Fruit fly (Drosophila melanogaster) whole organism, wandering third instar larva: ENCODE data around the gene Sec10.

Experiments
- Abd-B ChIP-seq: fragments of >200 bp; optimal IDR thresholded peaks from 2 replicates; lab custom pipeline; 2017; ENCODE audit warnings: missing biosample characterization, missing genetic modification characterization
- CG32264 ChIP-seq: fragments of 200-800 bp; sonication (Bioruptor generic); optimal IDR thresholded peaks from 2 replicates; lab custom pipeline; 2016; ENCODE audit warnings: missing biosample characterization, missing genetic modification characterization
- CG9705 ChIP-seq: fragments of 200-800 bp; sonication (Bioruptor generic); optimal IDR thresholded peaks from 2 replicates; lab custom pipeline; 2018; ENCODE audit warnings: missing biosample characterization, mild to moderate bottlenecking, missing genetic modification characterization
- CrebA ChIP-seq: fragments of 200-800 bp; sonication (Bioruptor generic); optimal IDR thresholded peaks from 2 replicates; lab custom pipeline; 2016; ENCODE audit warnings: missing biosample characterization, mild to moderate bottlenecking, missing genetic modification characterization, borderline replicate concordance
- Dfd ChIP-seq: fragments of >200 bp; optimal IDR thresholded peaks from 2 replicates; lab custom pipeline; 2017; ENCODE audit warnings: missing biosample characterization, missing genetic modification characterization
- Dif ChIP-seq: fragments of 200-275, 200-300 bp; sonication (Bioruptor generic); optimal IDR thresholded peaks from 2 replicates; lab custom pipeline; 2018; ENCODE audit warnings: missing biosample characterization, missing genetic modification characterization; ENCODE audit not compliant: partially characterized antibody
- GATAd ChIP-seq: sonication (Bioruptor generic); optimal IDR thresholded peaks from 2 replicates; lab custom pipeline; 2016; ENCODE audit warnings: missing biosample characterization, missing genetic modification characterization
- HLH106 ChIP-seq: fragments of 200-800 bp; optimal IDR thresholded peaks from 3 replicates; lab custom pipeline; 2019; ENCODE audit warnings: missing biosample characterization, mild to moderate bottlenecking, missing genetic modification characterization, moderate library complexity
- Hnf4 ChIP-seq: fragments of 200-800 bp; sonication (Bioruptor generic); optimal IDR thresholded peaks from 2 replicates; lab custom pipeline; 2016; ENCODE audit warnings: missing biosample characterization, mild to moderate bottlenecking, missing genetic modification characterization
- Hr78 ChIP-seq: fragments of >200 bp; optimal IDR thresholded peaks from 2 replicates; lab custom pipeline; 2017; ENCODE audit warnings: missing biosample characterization, missing genetic modification characterization
- Hr83 ChIP-seq: fragments of 200-300 bp; sonication (Bioruptor generic); optimal IDR thresholded peaks from 2 replicates; lab custom pipeline; 2016; ENCODE audit warnings: missing biosample characterization, mild to moderate bottlenecking, missing genetic modification characterization, moderate library complexity; ENCODE audit not compliant: poor library complexity, severe bottlenecking
- Jra ChIP-seq: sonication (Bioruptor generic); optimal IDR thresholded peaks from 2 replicates; lab custom pipeline; 2016; ENCODE audit warnings: missing biosample characterization, missing genetic modification characterization
- Mio ChIP-seq: sonication (Bioruptor generic); optimal IDR thresholded peaks from 2 replicates; lab custom pipeline; 2016; ENCODE audit warnings: missing biosample characterization, missing genetic modification characterization
- Myc ChIP-seq: fragments of >200 bp; optimal IDR thresholded peaks from 2 replicates; lab custom pipeline; 2017
- N ChIP-seq: fragments of >200 bp; optimal IDR thresholded peaks from 2 replicates; lab custom pipeline; 2018; ENCODE audit warnings: missing biosample characterization, missing external identifiers, missing genetic modification characterization
- OdsH ChIP-seq: fragments of 200-800 bp; sonication (Bioruptor generic); optimal IDR thresholded peaks from 2 replicates; lab custom pipeline; 2016; ENCODE audit warnings: missing biosample characterization, mild to moderate bottlenecking, missing genetic modification characterization
- Rel ChIP-seq, 2 experiments: fragments of 200-800 bp; sonication (Bioruptor generic) in 1 of 2; optimal IDR thresholded peaks; 2 replicates in 1 of 2; 3 replicates in 1 of 2; lab custom pipeline; 2016 to 2019; ENCODE audit warnings: mild to moderate bottlenecking in 2 of 2, missing biosample characterization in 2 of 2, missing genetic modification characterization in 2 of 2, moderate library complexity in 1 of 2
- Sp1 ChIP-seq: fragments of 200-800 bp; sonication (Bioruptor generic); optimal IDR thresholded peaks from 3 replicates; lab custom pipeline; 2019; ENCODE audit warnings: missing biosample characterization, mild to moderate bottlenecking, missing genetic modification characterization, moderate library complexity
- Vsx2 ChIP-seq: fragments of 200-300, 225-300 bp; sonication (Bioruptor generic); optimal IDR thresholded peaks from 2 replicates; lab custom pipeline; 2018; ENCODE audit warnings: missing biosample characterization, missing genetic modification characterization; ENCODE audit not compliant: partially characterized antibody
- br ChIP-seq: fragments of 200-800 bp; sonication (Bioruptor generic); optimal IDR thresholded peaks from 2 replicates; lab custom pipeline; 2016; ENCODE audit warnings: missing biosample characterization, missing genetic modification characterization
- brk ChIP-seq: fragments of 200-800 bp; sonication (Bioruptor generic); optimal IDR thresholded peaks from 2 replicates; lab custom pipeline; 2016; ENCODE audit warnings: missing biosample characterization, mild to moderate bottlenecking, missing genetic modification characterization
- dl ChIP-seq, 2 experiments: fragments of 175-275, 200-275 bp in 1 of 2; fragments of 200-275 bp in 1 of 2; sonication (Bioruptor generic); optimal IDR thresholded peaks; lab custom pipeline; 2018; ENCODE audit warnings: mild to moderate bottlenecking in 2 of 2, missing biosample characterization in 2 of 2, missing genetic modification characterization in 2 of 2, moderate library complexity in 2 of 2; ENCODE audit not compliant: partially characterized antibody in 2 of 2, insufficient read depth in 1 of 2
- dmrt93B ChIP-seq: fragments of 200-800 bp; sonication (Bioruptor generic); optimal IDR thresholded peaks from 2 replicates; lab custom pipeline; 2018; ENCODE audit warnings: missing biosample characterization, mild to moderate bottlenecking, missing genetic modification characterization
- dsf ChIP-seq: sonication (Bioruptor generic); optimal IDR thresholded peaks from 2 replicates; lab custom pipeline; 2016; ENCODE audit warnings: missing biosample characterization, missing genetic modification characterization, borderline replicate concordance
- ey ChIP-seq: fragments of 200-800 bp; sonication (Bioruptor generic); optimal IDR thresholded peaks from 2 replicates; lab custom pipeline; 2016; ENCODE audit warnings: missing biosample characterization, missing genetic modification characterization
- foxo ChIP-seq, 2 experiments: fragments of 200-800 bp; sonication (Bioruptor generic); optimal IDR thresholded peaks; 2 replicates in 1 of 2; 3 replicates in 1 of 2; lab custom pipeline; 2016 to 2017; ENCODE audit warnings: missing biosample characterization in 2 of 2, missing genetic modification characterization in 2 of 2
- fru ChIP-seq: fragments of 200-800 bp; sonication (Bioruptor generic); optimal IDR thresholded peaks from 3 replicates; lab custom pipeline; 2016; ENCODE audit warnings: missing biosample characterization, mild to moderate bottlenecking, missing genetic modification characterization
- h ChIP-seq: fragments of 200-800 bp; sonication (Bioruptor generic); optimal IDR thresholded peaks from 3 replicates; lab custom pipeline; 2016; ENCODE audit warnings: missing biosample characterization, mild to moderate bottlenecking, missing genetic modification characterization
- jim ChIP-seq: fragments of 175-275, 200-325 bp; sonication (Bioruptor generic); optimal IDR thresholded peaks from 2 replicates; lab custom pipeline; 2016; ENCODE audit warnings: missing biosample characterization, mild to moderate bottlenecking, missing genetic modification characterization
- lola ChIP-seq: fragments of >200 bp; optimal IDR thresholded peaks from 2 replicates; lab custom pipeline; 2017; ENCODE audit warnings: missing biosample characterization, missing genetic modification characterization
- pan ChIP-seq: fragments of >200 bp; optimal IDR thresholded peaks from 2 replicates; lab custom pipeline; 2017
- psq ChIP-seq: fragments of 200-800 bp; sonication (Bioruptor generic); optimal IDR thresholded peaks from 3 replicates; lab custom pipeline; 2017; ENCODE audit warnings: missing biosample characterization, mild to moderate bottlenecking, missing genetic modification characterization, moderate library complexity
- rgr ChIP-seq: fragments of 200-800 bp; sonication (Bioruptor generic); optimal IDR thresholded peaks from 3 replicates; lab custom pipeline; 2016; ENCODE audit warnings: missing biosample characterization, mild to moderate bottlenecking, missing genetic modification characterization
- sage ChIP-seq: fragments of 200-800 bp; sonication (Bioruptor generic); optimal IDR thresholded peaks from 2 replicates; lab custom pipeline; 2016; ENCODE audit warnings: missing biosample characterization, mild to moderate bottlenecking, missing genetic modification characterization
- sv ChIP-seq: fragments of 200-800 bp; sonication (Bioruptor generic); optimal IDR thresholded peaks from 3 replicates; lab custom pipeline; 2016; ENCODE audit warnings: missing biosample characterization, missing genetic modification characterization
- tai ChIP-seq: sonication (Bioruptor generic); optimal IDR thresholded peaks from 2 replicates; lab custom pipeline; 2016; ENCODE audit warnings: missing biosample characterization, missing genetic modification characterization
- usp ChIP-seq: fragments of >200 bp; optimal IDR thresholded peaks from 2 replicates; lab custom pipeline; 2017; ENCODE audit warnings: missing biosample characterization, missing genetic modification characterization
- woc ChIP-seq: sonication (Bioruptor generic); optimal IDR thresholded peaks from 2 replicates; lab custom pipeline; 2016; ENCODE audit warnings: missing biosample characterization, mild to moderate bottlenecking, missing genetic modification characterization

Sec10 gene

dm6 chr3R:24099039-24100026, 35.3 kb upstream of the Sec10 start:
- peak; percentile 75 for TF ChIP-seq OdsH (GFP tag; lab: Kevin White, UChicago)
- no peak for TF ChIP-seq GATAd (GFP tag; lab: Kevin White, UChicago)
- peak; percentile 62 for TF ChIP-seq psq (GFP tag; lab: Kevin White, UChicago)
- TF ChIP-seq lola (GFP tag; lab: Kevin White, UChicago): no peak
- TF ChIP-seq Hnf4 (GFP tag; lab: Kevin White, UChicago): peak; percentile 5
- no peak for TF ChIP-seq sage (GFP tag; lab: Kevin White, UChicago)
- peak; percentile 49 for TF ChIP-seq Sp1 (GFP tag; lab: Kevin White, UChicago)
- TF ChIP-seq sv: peak; percentile 83
- no peak for TF ChIP-seq Myc (lab: Kevin White, UChicago)
- peak; percentile 70 for TF ChIP-seq fru (GFP tag; lab: Kevin White, UChicago)
- peak; percentile 81 for TF ChIP-seq h (GFP tag; lab: Kevin White, UChicago)
- no peak for TF ChIP-seq brk (GFP tag; lab: Kevin White, UChicago)
- TF ChIP-seq woc (GFP tag; lab: Kevin White, UChicago): peak; percentile 60
- TF ChIP-seq dmrt93B (GFP tag; lab: Kevin White, UChicago): peak; percentile 43
- no peak for TF ChIP-seq Hr83 (GFP tag; lab: Kevin White, UChicago)
- TF ChIP-seq HLH106 (tag; lab: Kevin White, UChicago): peak; percentile 55
- TF ChIP-seq Jra: no peak
- TF ChIP-seq Vsx2: no peak
- TF ChIP-seq foxo (GFP tag; optimal IDR thresholded peaks at IDR 0.05; lab: Kevin White, UChicago): peak; percentile 5 to 76
- TF ChIP-seq rgr (GFP tag; lab: Kevin White, UChicago): peak; percentile 81
- TF ChIP-seq Mio (GFP tag; lab: Kevin White, UChicago): no peak
- TF ChIP-seq Abd-B (GFP tag; lab: Kevin White, UChicago): no peak
- no peak for TF ChIP-seq Dfd (GFP tag; lab: Kevin White, UChicago)
- TF ChIP-seq br: peak; percentile 73
- no peak for TF ChIP-seq dsf (GFP tag; lab: Kevin White, UChicago)
- TF ChIP-seq jim (GFP tag; lab: Kevin White, UChicago): no peak
- TF ChIP-seq dl (GFP tag; optimal IDR thresholded peaks at IDR 0.05; lab: Kevin White, UChicago; ENCODE audit: insufficient read depth in 1 of 2, partially characterized antibody in 2 of 2): no peak
- TF ChIP-seq CG32264: peak; percentile 39
- TF ChIP-seq pan (lab: Kevin White, UChicago): peak; percentile 31
- TF ChIP-seq CG9705 (GFP tag; lab: Kevin White, UChicago): no peak
- peak; percentile 26 for TF ChIP-seq tai (GFP tag; lab: Kevin White, UChicago)
- no peak for TF ChIP-seq usp
- peak; percentile 80 for TF ChIP-seq ey (GFP tag; lab: Kevin White, UChicago)
- TF ChIP-seq Dif (GFP tag; lab: Kevin White, UChicago): no peak
- no peak for TF ChIP-seq Rel (GFP tag; optimal IDR thresholded peaks at IDR 0.05; lab: Kevin White, UChicago)
- TF ChIP-seq Rel (tag; optimal IDR thresholded peaks at IDR 0.05; lab: Kevin White, UChicago): no peak
- no peak for TF ChIP-seq CrebA
- no peak for TF ChIP-seq Hr78 (GFP tag; lab: Kevin White, UChicago)
- no peak for TF ChIP-seq N (GFP tag; lab: Kevin White, UChicago)

- TF ChIP-seq psq (GFP tag; lab: Kevin White, UChicago): peak; percentile 62
- TF ChIP-seq Vsx2: no peak
These were observed 33.9 kb upstream of the Sec10 start for dm6 chr3R:24100717-24101116.
